Worm (Caenorhabditis elegans) whole organism, L3 larva: Measurements from ENCODE around the gene npr-42.

Source experiments
- jun-1 ChIP-seq: fragments of 150-350 bp; optimal IDR thresholded peaks from 2 replicates; lab custom pipeline; 2014; ENCODE audit warnings: missing biosample characterization, missing genetic modification reagents, missing genetic modification characterization
- nhr-76 ChIP-seq: fragments of 150-350 bp; sonication (generic microtip); optimal IDR thresholded peaks from 5 replicates; lab custom pipeline; 2014; ENCODE audit warnings: missing biosample characterization, missing genetic modification characterization

ce11 chrII:4281743-4282142 lies 5.7 kb downstream of the npr-42 start, which contains the start of gene C01F1.5:
- TF ChIP-seq jun-1 (tag; lab: Kevin White, UChicago) (no peak), nhr-76 (tag; lab: Kevin White, UChicago) (no peak)
